Fruit fly (Drosophila melanogaster) Kc167 (cell line): Measurements from ENCODE around the gene otu.

Source experiments
- Myc ChIP-seq: fragments of >200 bp; optimal IDR thresholded peaks from 2 replicates; lab custom pipeline; 2017; ENCODE audit warnings: missing external identifiers
- Sin3A ChIP-seq: fragments of >200 bp; optimal IDR thresholded peaks from 2 replicates; lab custom pipeline; 2018; ENCODE audit warnings: missing external identifiers
- h ChIP-seq: fragments of >200 bp; optimal IDR thresholded peaks from 3 replicates; lab custom pipeline; 2018; ENCODE audit warnings: missing external identifiers
- insv ChIP-seq: fragments of >200 bp; optimal IDR thresholded peaks from 3 replicates; lab custom pipeline; 2018; ENCODE audit warnings: missing external identifiers
- psq ChIP-seq: fragments of >200 bp; optimal IDR thresholded peaks from 2 replicates; lab custom pipeline; 2017; ENCODE audit warnings: missing external identifiers
- ttk ChIP-seq: sonication (Bioruptor generic); optimal IDR thresholded peaks from 2 replicates; lab custom pipeline; 2017; ENCODE audit warnings: missing external identifiers

DNA sequence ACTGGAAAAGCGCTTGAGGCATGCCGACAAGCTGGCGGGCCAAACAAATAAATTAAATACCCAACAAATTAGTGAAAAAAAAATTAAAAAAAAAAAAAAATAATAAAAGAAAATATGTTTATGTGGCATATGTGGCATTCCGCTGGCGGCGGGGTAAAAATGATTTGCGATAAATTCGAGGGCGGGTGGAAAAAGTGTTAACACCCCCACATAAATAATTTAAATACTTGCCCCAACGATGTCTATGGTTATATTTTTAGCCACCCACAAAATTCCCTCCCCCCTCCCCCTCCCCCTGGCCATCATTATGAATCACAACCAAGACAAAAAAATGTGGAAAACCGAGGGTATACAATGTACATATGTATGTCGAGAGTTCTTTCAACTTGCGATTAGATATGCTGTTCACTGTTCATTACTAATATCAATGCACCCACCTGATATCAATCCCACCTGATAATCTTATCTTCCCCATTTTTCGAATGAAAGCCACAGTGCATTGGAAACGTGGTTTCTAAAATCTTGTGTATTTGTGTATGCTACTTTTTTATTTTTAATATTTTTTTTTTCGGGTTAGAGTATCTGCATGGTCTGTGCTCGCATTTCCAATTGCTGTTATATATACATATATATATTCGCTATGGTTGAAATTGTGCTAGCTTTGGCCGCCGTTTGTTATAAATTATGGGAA lies 39.0 kb downstream of the otu start:
- no peak for TF ChIP-seq insv (lab: Kevin White, UChicago)
- TF ChIP-seq ttk (lab: Kevin White, UChicago) = no peak
- no peak for TF ChIP-seq h (lab: Kevin White, UChicago)
- no peak for TF ChIP-seq Myc (lab: Kevin White, UChicago)
- no peak for TF ChIP-seq psq
- no peak for TF ChIP-seq Sin3A (lab: Kevin White, UChicago)
